Fruit fly (Drosophila melanogaster) whole organism, adult: ENCODE results near the gene Cul5.

Experiments
- CG11617 ChIP-seq: fragments of 200-800 bp; sonication (Bioruptor generic); optimal IDR thresholded peaks from 2 replicates; lab custom pipeline; 2017; ENCODE audit warnings: mild to moderate bottlenecking, missing biosample characterization, missing genetic modification reagents, missing genetic modification characterization
- CG12768 ChIP-seq: fragments of 200-800 bp; sonication (Bioruptor generic); optimal IDR thresholded peaks from 2 replicates; lab custom pipeline; 2017; ENCODE audit warnings: missing biosample characterization, missing genetic modification characterization, mild to moderate bottlenecking, moderate library complexity, missing genetic modification reagents
- CG14711 ChIP-seq: fragments of 200-800 bp; sonication (Bioruptor generic); optimal IDR thresholded peaks from 2 replicates; lab custom pipeline; 2018; ENCODE audit warnings: missing biosample characterization, mild to moderate bottlenecking, missing genetic modification characterization, moderate library complexity
- CG1620 ChIP-seq: fragments of 200-800 bp; sonication (Bioruptor generic); optimal IDR thresholded peaks from 2 replicates; lab custom pipeline; 2016; ENCODE audit warnings: missing biosample characterization, missing genetic modification characterization
- CG7045 ChIP-seq: fragments of 200-800 bp; sonication (Bioruptor generic); optimal IDR thresholded peaks from 2 replicates; lab custom pipeline; 2017; ENCODE audit warnings: missing biosample characterization, mild to moderate bottlenecking, missing genetic modification characterization
- Clk ChIP-seq: fragments of 200-800 bp; sonication (Bioruptor generic); optimal IDR thresholded peaks from 2 replicates; lab custom pipeline; 2017; ENCODE audit warnings: missing biosample characterization, missing genetic modification characterization
- Hr96 ChIP-seq: fragments of 200-800 bp; sonication (Bioruptor generic); optimal IDR thresholded peaks from 2 replicates; lab custom pipeline; 2016; ENCODE audit warnings: missing biosample characterization, missing genetic modification characterization
- cnc ChIP-seq, 2 experiments: fragments of >200 bp; optimal IDR thresholded peaks; 2 replicates each; lab custom pipeline; 2017
- kay ChIP-seq: fragments of 200-800 bp; sonication (Bioruptor generic); peaks from one replicate; lab custom pipeline; 2016; ENCODE audit warnings: missing biosample characterization, missing genetic modification characterization, borderline replicate concordance
- pad ChIP-seq: fragments of 200-800 bp; sonication (Bioruptor generic); optimal IDR thresholded peaks from 3 replicates; lab custom pipeline; 2017; ENCODE audit warnings: missing biosample characterization, missing genetic modification characterization, mild to moderate bottlenecking, moderate library complexity, missing genetic modification reagents
- toe ChIP-seq: fragments of 200-800 bp; sonication (Bioruptor generic); optimal IDR thresholded peaks from 2 replicates; lab custom pipeline; 2016; ENCODE audit warnings: missing biosample characterization, missing genetic modification characterization

DNA sequence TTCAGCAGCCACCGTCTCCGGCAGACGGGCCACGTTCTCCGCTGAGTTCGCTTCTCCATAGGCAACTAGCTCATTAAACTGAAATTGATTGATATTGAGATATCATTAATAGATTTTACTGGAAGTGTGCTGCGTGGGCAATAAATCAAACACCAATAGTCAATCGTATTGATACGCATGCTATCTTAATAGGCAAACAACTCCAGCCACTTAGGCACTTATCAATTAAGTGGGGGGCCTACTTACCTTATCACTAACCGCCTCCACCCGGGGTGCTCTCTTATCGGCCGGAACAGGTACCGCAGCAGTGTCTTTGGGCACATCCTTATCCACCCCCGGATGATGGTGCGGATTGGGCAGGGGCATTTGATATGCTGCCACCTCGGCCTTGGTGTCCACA lies 49.0 kb upstream of the Cul5 start:
- TF ChIP-seq kay (no peak), CG7045 (GFP tag; lab: Kevin White, UChicago) (no peak), CG14711 (no peak), pad (GFP tag; lab: Kevin White, UChicago) (no peak), cnc (optimal IDR thresholded peaks at IDR 0.05; lab: Kevin White, UChicago) (no peak), Hr96 (GFP tag; lab: Kevin White, UChicago) (no peak), CG1620 (GFP tag; lab: Kevin White, UChicago) (no peak), toe (GFP tag; lab: Kevin White, UChicago) (no peak), Clk (GFP tag; lab: Kevin White, UChicago) (no peak), CG11617 (GFP tag; lab: Kevin White, UChicago) (no peak), CG12768 (GFP tag; lab: Kevin White, UChicago) (no peak)
